Fruit fly (Drosophila melanogaster) whole organism, wandering third instar larva: ENCODE results near the gene CG1113.
A peak's percentile ranks its signal among the peaks of the same experiment; 100 is the strongest.

Experiments used
- Abd-B ChIP-seq: fragments of >200 bp; optimal IDR thresholded peaks from 2 replicates; lab custom pipeline; 2017; ENCODE audit warnings: missing biosample characterization, missing genetic modification characterization
- CG32264 ChIP-seq: fragments of 200-800 bp; sonication (Bioruptor generic); optimal IDR thresholded peaks from 2 replicates; lab custom pipeline; 2016; ENCODE audit warnings: missing biosample characterization, missing genetic modification characterization
- CG9705 ChIP-seq: fragments of 200-800 bp; sonication (Bioruptor generic); optimal IDR thresholded peaks from 2 replicates; lab custom pipeline; 2018; ENCODE audit warnings: missing biosample characterization, mild to moderate bottlenecking, missing genetic modification characterization
- CrebA ChIP-seq: fragments of 200-800 bp; sonication (Bioruptor generic); optimal IDR thresholded peaks from 2 replicates; lab custom pipeline; 2016; ENCODE audit warnings: missing biosample characterization, mild to moderate bottlenecking, missing genetic modification characterization, borderline replicate concordance
- Dfd ChIP-seq: fragments of >200 bp; optimal IDR thresholded peaks from 2 replicates; lab custom pipeline; 2017; ENCODE audit warnings: missing biosample characterization, missing genetic modification characterization
- Dif ChIP-seq: fragments of 200-275, 200-300 bp; sonication (Bioruptor generic); optimal IDR thresholded peaks from 2 replicates; lab custom pipeline; 2018; ENCODE audit warnings: missing biosample characterization, missing genetic modification characterization; ENCODE audit not compliant: partially characterized antibody
- GATAd ChIP-seq: sonication (Bioruptor generic); optimal IDR thresholded peaks from 2 replicates; lab custom pipeline; 2016; ENCODE audit warnings: missing biosample characterization, missing genetic modification characterization
- HLH106 ChIP-seq: fragments of 200-800 bp; optimal IDR thresholded peaks from 3 replicates; lab custom pipeline; 2019; ENCODE audit warnings: missing biosample characterization, mild to moderate bottlenecking, missing genetic modification characterization, moderate library complexity
- Hnf4 ChIP-seq: fragments of 200-800 bp; sonication (Bioruptor generic); optimal IDR thresholded peaks from 2 replicates; lab custom pipeline; 2016; ENCODE audit warnings: missing biosample characterization, mild to moderate bottlenecking, missing genetic modification characterization
- Hr78 ChIP-seq: fragments of >200 bp; optimal IDR thresholded peaks from 2 replicates; lab custom pipeline; 2017; ENCODE audit warnings: missing biosample characterization, missing genetic modification characterization
- Hr83 ChIP-seq: fragments of 200-300 bp; sonication (Bioruptor generic); optimal IDR thresholded peaks from 2 replicates; lab custom pipeline; 2016; ENCODE audit warnings: missing biosample characterization, mild to moderate bottlenecking, missing genetic modification characterization, moderate library complexity; ENCODE audit not compliant: poor library complexity, severe bottlenecking
- Jra ChIP-seq: sonication (Bioruptor generic); optimal IDR thresholded peaks from 2 replicates; lab custom pipeline; 2016; ENCODE audit warnings: missing biosample characterization, missing genetic modification characterization
- Mio ChIP-seq: sonication (Bioruptor generic); optimal IDR thresholded peaks from 2 replicates; lab custom pipeline; 2016; ENCODE audit warnings: missing biosample characterization, missing genetic modification characterization
- Myc ChIP-seq: fragments of >200 bp; optimal IDR thresholded peaks from 2 replicates; lab custom pipeline; 2017
- N ChIP-seq: fragments of >200 bp; optimal IDR thresholded peaks from 2 replicates; lab custom pipeline; 2018; ENCODE audit warnings: missing biosample characterization, missing external identifiers, missing genetic modification characterization
- OdsH ChIP-seq: fragments of 200-800 bp; sonication (Bioruptor generic); optimal IDR thresholded peaks from 2 replicates; lab custom pipeline; 2016; ENCODE audit warnings: missing biosample characterization, mild to moderate bottlenecking, missing genetic modification characterization
- Rel ChIP-seq, 2 experiments: fragments of 200-800 bp; sonication (Bioruptor generic) in 1 of 2; optimal IDR thresholded peaks; 2 replicates in 1 of 2; 3 replicates in 1 of 2; lab custom pipeline; 2016 to 2019; ENCODE audit warnings: mild to moderate bottlenecking in 2 of 2, missing biosample characterization in 2 of 2, missing genetic modification characterization in 2 of 2, moderate library complexity in 1 of 2
- Sp1 ChIP-seq: fragments of 200-800 bp; sonication (Bioruptor generic); optimal IDR thresholded peaks from 3 replicates; lab custom pipeline; 2019; ENCODE audit warnings: missing biosample characterization, mild to moderate bottlenecking, missing genetic modification characterization, moderate library complexity
- Vsx2 ChIP-seq: fragments of 200-300, 225-300 bp; sonication (Bioruptor generic); optimal IDR thresholded peaks from 2 replicates; lab custom pipeline; 2018; ENCODE audit warnings: missing biosample characterization, missing genetic modification characterization; ENCODE audit not compliant: partially characterized antibody
- br ChIP-seq: fragments of 200-800 bp; sonication (Bioruptor generic); optimal IDR thresholded peaks from 2 replicates; lab custom pipeline; 2016; ENCODE audit warnings: missing biosample characterization, missing genetic modification characterization
- brk ChIP-seq: fragments of 200-800 bp; sonication (Bioruptor generic); optimal IDR thresholded peaks from 2 replicates; lab custom pipeline; 2016; ENCODE audit warnings: missing biosample characterization, mild to moderate bottlenecking, missing genetic modification characterization
- dl ChIP-seq, 2 experiments: fragments of 175-275, 200-275 bp in 1 of 2; fragments of 200-275 bp in 1 of 2; sonication (Bioruptor generic); optimal IDR thresholded peaks; lab custom pipeline; 2018; ENCODE audit warnings: mild to moderate bottlenecking in 2 of 2, missing biosample characterization in 2 of 2, missing genetic modification characterization in 2 of 2, moderate library complexity in 2 of 2; ENCODE audit not compliant: partially characterized antibody in 2 of 2, insufficient read depth in 1 of 2
- dmrt93B ChIP-seq: fragments of 200-800 bp; sonication (Bioruptor generic); optimal IDR thresholded peaks from 2 replicates; lab custom pipeline; 2018; ENCODE audit warnings: missing biosample characterization, mild to moderate bottlenecking, missing genetic modification characterization
- dsf ChIP-seq: sonication (Bioruptor generic); optimal IDR thresholded peaks from 2 replicates; lab custom pipeline; 2016; ENCODE audit warnings: missing biosample characterization, missing genetic modification characterization, borderline replicate concordance
- ey ChIP-seq: fragments of 200-800 bp; sonication (Bioruptor generic); optimal IDR thresholded peaks from 2 replicates; lab custom pipeline; 2016; ENCODE audit warnings: missing biosample characterization, missing genetic modification characterization
- foxo ChIP-seq, 2 experiments: fragments of 200-800 bp; sonication (Bioruptor generic); optimal IDR thresholded peaks; 2 replicates in 1 of 2; 3 replicates in 1 of 2; lab custom pipeline; 2016 to 2017; ENCODE audit warnings: missing biosample characterization in 2 of 2, missing genetic modification characterization in 2 of 2
- fru ChIP-seq: fragments of 200-800 bp; sonication (Bioruptor generic); optimal IDR thresholded peaks from 3 replicates; lab custom pipeline; 2016; ENCODE audit warnings: missing biosample characterization, mild to moderate bottlenecking, missing genetic modification characterization
- h ChIP-seq: fragments of 200-800 bp; sonication (Bioruptor generic); optimal IDR thresholded peaks from 3 replicates; lab custom pipeline; 2016; ENCODE audit warnings: missing biosample characterization, mild to moderate bottlenecking, missing genetic modification characterization
- jim ChIP-seq: fragments of 175-275, 200-325 bp; sonication (Bioruptor generic); optimal IDR thresholded peaks from 2 replicates; lab custom pipeline; 2016; ENCODE audit warnings: missing biosample characterization, mild to moderate bottlenecking, missing genetic modification characterization
- lola ChIP-seq: fragments of >200 bp; optimal IDR thresholded peaks from 2 replicates; lab custom pipeline; 2017; ENCODE audit warnings: missing biosample characterization, missing genetic modification characterization
- pan ChIP-seq: fragments of >200 bp; optimal IDR thresholded peaks from 2 replicates; lab custom pipeline; 2017
- psq ChIP-seq: fragments of 200-800 bp; sonication (Bioruptor generic); optimal IDR thresholded peaks from 3 replicates; lab custom pipeline; 2017; ENCODE audit warnings: missing biosample characterization, mild to moderate bottlenecking, missing genetic modification characterization, moderate library complexity
- rgr ChIP-seq: fragments of 200-800 bp; sonication (Bioruptor generic); optimal IDR thresholded peaks from 3 replicates; lab custom pipeline; 2016; ENCODE audit warnings: missing biosample characterization, mild to moderate bottlenecking, missing genetic modification characterization
- sage ChIP-seq: fragments of 200-800 bp; sonication (Bioruptor generic); optimal IDR thresholded peaks from 2 replicates; lab custom pipeline; 2016; ENCODE audit warnings: missing biosample characterization, mild to moderate bottlenecking, missing genetic modification characterization
- sv ChIP-seq: fragments of 200-800 bp; sonication (Bioruptor generic); optimal IDR thresholded peaks from 3 replicates; lab custom pipeline; 2016; ENCODE audit warnings: missing biosample characterization, missing genetic modification characterization
- tai ChIP-seq: sonication (Bioruptor generic); optimal IDR thresholded peaks from 2 replicates; lab custom pipeline; 2016; ENCODE audit warnings: missing biosample characterization, missing genetic modification characterization
- usp ChIP-seq: fragments of >200 bp; optimal IDR thresholded peaks from 2 replicates; lab custom pipeline; 2017; ENCODE audit warnings: missing biosample characterization, missing genetic modification characterization
- woc ChIP-seq: sonication (Bioruptor generic); optimal IDR thresholded peaks from 2 replicates; lab custom pipeline; 2016; ENCODE audit warnings: missing biosample characterization, mild to moderate bottlenecking, missing genetic modification characterization

The CG1113 gene

dm6 chr3R:5229458-5229857 is 23.5 kb upstream of the CG1113 start:
- TF ChIP-seq Rel (GFP tag; optimal IDR thresholded peaks at IDR 0.05; lab: Kevin White, UChicago) (no peak), Rel (tag; optimal IDR thresholded peaks at IDR 0.05; lab: Kevin White, UChicago) (peak; percentile 91), tai (GFP tag; lab: Kevin White, UChicago) (no peak)

DNA sequence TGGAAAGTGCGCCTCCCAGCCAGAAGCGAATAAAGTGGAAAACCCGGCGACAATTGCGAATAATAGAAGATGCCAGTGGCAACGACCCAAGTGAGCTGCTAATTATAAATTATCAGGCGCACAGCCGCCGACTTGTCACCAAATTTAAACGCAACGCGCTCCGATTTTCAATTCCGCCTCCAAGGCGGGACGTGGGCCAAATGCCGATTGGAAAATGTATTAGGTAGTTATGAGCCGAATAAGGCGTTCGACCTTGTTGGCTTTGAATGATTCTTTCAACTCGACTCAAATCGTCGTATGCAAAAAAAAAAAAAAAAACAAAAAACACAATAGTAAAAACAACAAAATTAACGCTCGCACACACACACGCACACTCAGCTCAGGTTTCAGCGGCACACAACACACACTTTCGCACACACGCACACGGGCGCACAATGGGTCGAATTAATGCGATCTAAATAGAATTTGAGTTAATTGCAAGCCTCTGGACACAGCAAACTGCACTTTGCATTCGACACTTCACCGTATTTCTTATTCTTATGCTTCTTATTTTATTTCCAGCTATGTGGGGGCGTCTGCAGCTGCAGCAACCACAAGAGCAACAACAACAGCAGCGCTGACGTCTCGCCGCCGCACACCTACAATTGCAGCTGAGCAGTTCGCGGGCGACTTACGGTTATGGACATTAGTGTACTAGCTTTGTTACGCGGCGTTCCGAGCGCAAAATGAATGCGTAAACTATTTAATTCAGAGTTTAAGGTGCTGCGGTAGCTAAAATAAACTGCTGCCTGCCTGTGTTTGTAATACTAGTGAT is 21.4 kb upstream of the CG1113 start:
- TF ChIP-seq Rel (GFP tag; optimal IDR thresholded peaks at IDR 0.05; lab: Kevin White, UChicago) (no peak), Rel (tag; optimal IDR thresholded peaks at IDR 0.05; lab: Kevin White, UChicago) (peak; percentile 4), dsf (no peak)

DNA sequence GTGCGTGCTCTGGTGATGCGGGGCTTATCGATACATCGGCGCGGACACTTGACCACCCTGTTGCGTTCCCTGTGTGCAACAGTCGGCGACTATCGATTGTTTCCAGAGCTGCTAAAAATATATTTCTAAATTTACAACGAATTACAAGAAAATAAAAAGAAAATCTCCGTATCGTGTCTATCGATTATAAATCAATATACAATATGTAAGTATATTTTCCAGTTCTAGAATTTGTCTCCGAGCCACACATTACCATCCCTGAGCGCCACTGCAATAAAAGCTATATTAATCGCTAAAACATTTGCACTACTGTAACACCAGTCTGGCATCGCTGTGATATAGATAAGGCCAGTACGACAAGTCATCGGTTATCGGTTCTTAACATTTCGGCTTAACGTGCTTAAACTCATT is 20.8 kb upstream of the CG1113 start, which contains the start of the genes Kat60 and Mms19:
Gene Kat60, minus strand, starts transcription at position 13 of the 411 bp plus-strand sequence.
Gene Mms19, plus strand, starts transcription at position 347 of the 411 bp plus-strand sequence.
- TF ChIP-seq Jra (GFP tag; lab: Kevin White, UChicago) (peak; percentile 89), Abd-B (GFP tag; lab: Kevin White, UChicago) (no peak), Vsx2 (no peak), psq (GFP tag; lab: Kevin White, UChicago) (peak; percentile 55), HLH106 (tag; lab: Kevin White, UChicago) (peak; percentile 76), woc (GFP tag; lab: Kevin White, UChicago) (peak; percentile 96), dsf (peak; percentile 55), CG9705 (GFP tag; lab: Kevin White, UChicago) (peak; percentile 40), dl (GFP tag; optimal IDR thresholded peaks at IDR 0.05; lab: Kevin White, UChicago; ENCODE audit: insufficient read depth in 1 of 2, partially characterized antibody in 2 of 2) (no peak), CG32264 (no peak), sv (peak; percentile 60), usp (no peak), rgr (GFP tag; lab: Kevin White, UChicago) (peak; percentile 61), brk (GFP tag; lab: Kevin White, UChicago) (no peak), pan (lab: Kevin White, UChicago) (no peak), ey (GFP tag; lab: Kevin White, UChicago) (peak; percentile 70), dmrt93B (GFP tag; lab: Kevin White, UChicago) (peak; percentile 64), fru (GFP tag; lab: Kevin White, UChicago) (peak; percentile 71), Sp1 (GFP tag; lab: Kevin White, UChicago) (peak; percentile 48), jim (GFP tag; lab: Kevin White, UChicago) (no peak), foxo (GFP tag; optimal IDR thresholded peaks at IDR 0.05; lab: Kevin White, UChicago) (peak in 1 of 2 experiments; percentile 79), h (peak; percentile 77), CrebA (GFP tag; lab: Kevin White, UChicago) (no peak), Mio (no peak), Rel (GFP tag; optimal IDR thresholded peaks at IDR 0.05; lab: Kevin White, UChicago) (no peak), Rel (tag; optimal IDR thresholded peaks at IDR 0.05; lab: Kevin White, UChicago) (peak; percentile 6), N (GFP tag; lab: Kevin White, UChicago) (no peak), lola (GFP tag; lab: Kevin White, UChicago) (no peak), GATAd (GFP tag; lab: Kevin White, UChicago) (peak; percentile 75), Hnf4 (peak; percentile 85), Hr78 (GFP tag; lab: Kevin White, UChicago) (no peak), Dif (GFP tag; lab: Kevin White, UChicago) (no peak), sage (no peak), br (peak; percentile 51), OdsH (GFP tag; lab: Kevin White, UChicago) (peak; percentile 48), Dfd (no peak), Myc (peak; percentile 95), Hr83 (peak; percentile 65), tai (GFP tag; lab: Kevin White, UChicago) (no peak)
